Fruit fly (Drosophila melanogaster) whole organism, embryonic: Measurements from ENCODE around the gene CG11560.

ENCODE experiments used
- BEAF-32 ChIP-seq: fragments of 200-800 bp; sonication (Bioruptor generic); optimal IDR thresholded peaks from 3 replicates; lab custom pipeline; 2017; ENCODE audit warnings: missing biosample characterization, missing genetic modification characterization, mild to moderate bottlenecking, moderate library complexity, missing genetic modification reagents
- Bgb ChIP-seq: fragments of 200-800 bp; sonication (Bioruptor generic); IDR thresholded peaks from 2 replicates; pipeline ENCODE4 v1.3.6; 2022; ENCODE audit warnings: missing biosample characterization, missing genetic modification characterization; ENCODE audit not compliant: partially characterized antibody
- CG10267 ChIP-seq: fragments of 200-800 bp; sonication (Bioruptor generic); optimal IDR thresholded peaks from 2 replicates; lab custom pipeline; 2018; ENCODE audit warnings: missing biosample characterization, mild to moderate bottlenecking, missing genetic modification characterization, moderate library complexity
- CG11723 ChIP-seq: fragments of 200-800 bp; sonication (Bioruptor generic); optimal IDR thresholded peaks from 2 replicates; lab custom pipeline; 2017; ENCODE audit warnings: missing biosample characterization, mild to moderate bottlenecking, missing genetic modification characterization
- CG12104 ChIP-seq: fragments of 200-800 bp; sonication (Bioruptor generic); optimal IDR thresholded peaks from 3 replicates; lab custom pipeline; 2016; ENCODE audit warnings: missing biosample characterization, missing genetic modification characterization
- CG12391 ChIP-seq: fragments of 200-800 bp; sonication (Bioruptor generic); optimal IDR thresholded peaks from 3 replicates; lab custom pipeline; 2018; ENCODE audit warnings: missing biosample characterization, mild to moderate bottlenecking, missing genetic modification characterization, moderate library complexity
- CG12659 ChIP-seq: fragments of 200-800 bp; sonication (Bioruptor generic); optimal IDR thresholded peaks from 3 replicates; lab custom pipeline; 2017; ENCODE audit warnings: mild to moderate bottlenecking, missing biosample characterization, missing genetic modification reagents, missing genetic modification characterization
- CG14965 ChIP-seq: fragments of 200-800 bp; sonication (Bioruptor generic); optimal IDR thresholded peaks from 2 replicates; lab custom pipeline; 2016; ENCODE audit warnings: missing biosample characterization, missing genetic modification characterization, borderline replicate concordance
- CG15073 ChIP-seq: fragments of 200-800 bp; sonication (Bioruptor generic); optimal IDR thresholded peaks from 2 replicates; lab custom pipeline; 2016; ENCODE audit warnings: missing biosample characterization, missing genetic modification characterization
- CG17361 ChIP-seq: fragments of 200-800 bp; sonication (Bioruptor generic); IDR thresholded peaks from 3 replicates; pipeline ENCODE4 v1.3.6; 2022; ENCODE audit warnings: missing biosample characterization, missing genetic modification characterization
- CG17802 ChIP-seq: fragments of 200-800 bp; sonication (Bioruptor generic); optimal IDR thresholded peaks from 2 replicates; lab custom pipeline; 2018; ENCODE audit warnings: missing biosample characterization, mild to moderate bottlenecking, missing genetic modification characterization, moderate library complexity
- CG1792 ChIP-seq: fragments of 200-800 bp; sonication (Bioruptor generic); optimal IDR thresholded peaks from 2 replicates; lab custom pipeline; 2016; ENCODE audit warnings: missing biosample characterization, missing genetic modification characterization
- CG18011 ChIP-seq: fragments of 200-800 bp; sonication (Bioruptor generic); optimal IDR thresholded peaks from 2 replicates; lab custom pipeline; 2017; ENCODE audit warnings: missing biosample characterization, missing genetic modification characterization, mild to moderate bottlenecking, moderate library complexity, missing genotype
- CG2129 ChIP-seq: fragments of 200-800 bp; sonication (Bioruptor generic); IDR thresholded peaks from 2 replicates; pipeline ENCODE4 v1.3.6; 2022; ENCODE audit warnings: missing biosample characterization, missing genetic modification characterization; ENCODE audit not compliant: partially characterized antibody
- CG2889 ChIP-seq: fragments of 200-800 bp; sonication (Bioruptor generic); IDR thresholded peaks from 3 replicates; pipeline ENCODE4 v1.3.6; 2022; ENCODE audit warnings: missing biosample characterization, missing genetic modification characterization
- CG34224 ChIP-seq: fragments of 200-800 bp; sonication (Bioruptor generic); IDR thresholded peaks from 3 replicates; pipeline ENCODE4 v1.3.6; 2022; ENCODE audit warnings: missing biosample characterization, missing genetic modification characterization; ENCODE audit not compliant: partially characterized antibody
- CG43689 ChIP-seq: fragments of 200-800 bp; sonication (Bioruptor generic); IDR thresholded peaks from 2 replicates; pipeline ENCODE4 v1.3.6; 2022; ENCODE audit warnings: missing biosample characterization, missing genetic modification characterization
- CG8089 ChIP-seq: fragments of 200-800 bp; sonication (Bioruptor generic); optimal IDR thresholded peaks from 3 replicates; lab custom pipeline; 2016; ENCODE audit warnings: missing biosample characterization, missing genetic modification characterization
- Dip3 ChIP-seq: fragments of 200-800 bp; sonication (Bioruptor generic); optimal IDR thresholded peaks from 3 replicates; lab custom pipeline; 2016; ENCODE audit warnings: missing biosample characterization, missing genetic modification characterization
- Drgx ChIP-seq: fragments of 200-800 bp; sonication (Bioruptor generic); IDR thresholded peaks from 2 replicates; pipeline ENCODE4 v1.3.6; 2022; ENCODE audit warnings: missing biosample characterization, missing genetic modification characterization
- HLH3B ChIP-seq: fragments of 200-800 bp; sonication (Bioruptor generic); IDR thresholded peaks from 2 replicates; pipeline ENCODE4 v1.3.6; 2022; ENCODE audit warnings: missing biosample characterization, missing genetic modification characterization
- Hr3 ChIP-seq: fragments of 200-800 bp; sonication (Bioruptor generic); optimal IDR thresholded peaks from 3 replicates; lab custom pipeline; 2016; ENCODE audit warnings: missing biosample characterization, missing genetic modification characterization
- Myb ChIP-seq: fragments of 200-800 bp; sonication (Bioruptor generic); optimal IDR thresholded peaks from 2 replicates; lab custom pipeline; 2016; ENCODE audit warnings: missing biosample characterization, missing genetic modification characterization
- Pdp1 ChIP-seq, 2 experiments: fragments of 200-800 bp; sonication (Bioruptor generic); optimal IDR thresholded peaks; 3 replicates each; lab custom pipeline; 2016; ENCODE audit warnings: missing biosample characterization in 2 of 2, missing genetic modification characterization in 2 of 2, mild to moderate bottlenecking in 1 of 2, moderate library complexity in 1 of 2
- Scr ChIP-seq: fragments of 200-800 bp; sonication (Bioruptor generic); IDR thresholded peaks from 2 replicates; pipeline ENCODE4 v1.3.6; 2022; ENCODE audit warnings: missing biosample characterization, missing genetic modification characterization; ENCODE audit not compliant: partially characterized antibody
- Sry-β ChIP-seq: fragments of 200-800 bp; sonication (Bioruptor generic); optimal IDR thresholded peaks from 2 replicates; lab custom pipeline; 2018; ENCODE audit warnings: missing biosample characterization, mild to moderate bottlenecking, missing genetic modification characterization, moderate library complexity
- Stat92E ChIP-seq, 3 experiments: fragments of >200 bp in 2 of 3; fragments of 200-800 bp in 1 of 3; sonication (Bioruptor generic) in 1 of 3; optimal IDR thresholded peaks; 2 replicates each; lab custom pipeline; 2017 to 2019; ENCODE audit warnings: missing biosample characterization in 3 of 3, missing genetic modification characterization in 3 of 3, mild to moderate bottlenecking in 1 of 3, moderate library complexity in 1 of 3
- Xbp1 ChIP-seq: fragments of 200-800 bp; sonication (Bioruptor generic); optimal IDR thresholded peaks from 3 replicates; lab custom pipeline; 2016; ENCODE audit warnings: missing biosample characterization, mild to moderate bottlenecking, missing genetic modification characterization
- ato ChIP-seq: fragments of 200-800 bp; sonication (Bioruptor generic); IDR thresholded peaks from 2 replicates; pipeline ENCODE4 v1.3.6; 2022; ENCODE audit warnings: missing biosample characterization, missing genetic modification characterization; ENCODE audit not compliant: partially characterized antibody
- caup ChIP-seq: fragments of 200-800 bp; sonication (Bioruptor generic); optimal IDR thresholded peaks from 3 replicates; lab custom pipeline; 2017; ENCODE audit warnings: missing biosample characterization, mild to moderate bottlenecking, missing genetic modification characterization, moderate library complexity; ENCODE audit not compliant: severe bottlenecking
- ci ChIP-seq: fragments of 200-800 bp; sonication (Bioruptor generic); IDR thresholded peaks from 3 replicates; pipeline ENCODE4 v1.3.6; 2022; ENCODE audit warnings: missing biosample characterization, missing genetic modification characterization
- crp ChIP-seq, 2 experiments: fragments of 200-800 bp; sonication (Bioruptor generic); optimal IDR thresholded peaks; 2 replicates in 1 of 2; 3 replicates in 1 of 2; lab custom pipeline; 2017; ENCODE audit warnings: missing biosample characterization in 2 of 2, missing genetic modification characterization in 2 of 2, mild to moderate bottlenecking in 1 of 2, moderate library complexity in 1 of 2
- dm ChIP-seq: fragments of 200-800 bp; sonication (Bioruptor generic); optimal IDR thresholded peaks from 3 replicates; lab custom pipeline; 2016; ENCODE audit warnings: missing biosample characterization, missing genetic modification characterization
- emc ChIP-seq: fragments of 200-800 bp; sonication (Bioruptor generic); optimal IDR thresholded peaks from 2 replicates; lab custom pipeline; 2016; ENCODE audit warnings: missing biosample characterization, missing genetic modification characterization
- exex ChIP-seq: fragments of 200-800 bp; sonication (Bioruptor generic); optimal IDR thresholded peaks from 4 replicates; lab custom pipeline; 2018; ENCODE audit warnings: missing biosample characterization, mild to moderate bottlenecking, missing genetic modification characterization, moderate library complexity
- gcm ChIP-seq: fragments of 200-800 bp; sonication (Bioruptor generic); optimal IDR thresholded peaks from 2 replicates; lab custom pipeline; 2019; ENCODE audit warnings: missing biosample characterization, mild to moderate bottlenecking, missing genetic modification characterization, moderate library complexity
- gem ChIP-seq: fragments of 200-800 bp; sonication (Bioruptor generic); optimal IDR thresholded peaks from 2 replicates; lab custom pipeline; 2019; ENCODE audit warnings: missing biosample characterization, mild to moderate bottlenecking, missing genetic modification characterization, moderate library complexity
- ken ChIP-seq: fragments of 200-800 bp; sonication (Bioruptor generic); IDR thresholded peaks from 3 replicates; pipeline ENCODE4 v1.3.6; 2022; ENCODE audit warnings: missing biosample characterization, missing genetic modification characterization
- mld ChIP-seq: fragments of 200-800 bp; sonication (Bioruptor generic); IDR thresholded peaks from 3 replicates; pipeline ENCODE4 v1.3.6; 2022; ENCODE audit warnings: missing biosample characterization, missing genetic modification characterization; ENCODE audit not compliant: partially characterized antibody
- otp ChIP-seq: fragments of 200-800 bp; sonication (Bioruptor generic); IDR thresholded peaks from 3 replicates; pipeline ENCODE4, ENCODE4 v1.3.6; 2022; ENCODE audit warnings: missing biosample characterization, missing genetic modification characterization
- pros ChIP-seq: fragments of 200-800 bp; sonication (Bioruptor generic); optimal IDR thresholded peaks from 3 replicates; lab custom pipeline; 2019; ENCODE audit warnings: missing biosample characterization, mild to moderate bottlenecking, missing genetic modification characterization, moderate library complexity
- ranshi ChIP-seq: fragments of 200-800 bp; sonication (Bioruptor generic); IDR thresholded peaks from 2 replicates; pipeline ENCODE4 v1.3.6; 2022; ENCODE audit warnings: missing biosample characterization, missing genetic modification characterization
- repo ChIP-seq: fragments of 200-800 bp; sonication (Bioruptor generic); optimal IDR thresholded peaks from 2 replicates; lab custom pipeline; 2016; ENCODE audit warnings: missing biosample characterization, missing genetic modification characterization
- ssp ChIP-seq: fragments of 200-800 bp; sonication (Bioruptor generic); IDR thresholded peaks from 2 replicates; pipeline ENCODE4 v1.3.6; 2022; ENCODE audit warnings: missing biosample characterization, missing genetic modification characterization
- tgo ChIP-seq: fragments of 200-800 bp; sonication (Bioruptor generic); IDR thresholded peaks from 3 replicates; pipeline ENCODE4 v1.3.6; 2022; ENCODE audit warnings: missing biosample characterization, missing genetic modification characterization
- tll ChIP-seq, 2 experiments: fragments of 200-800 bp in 1 of 2; fragments of >200 bp in 1 of 2; sonication (Bioruptor generic) in 1 of 2; optimal IDR thresholded peaks; 2 replicates each; lab custom pipeline; 2017 to 2019; ENCODE audit warnings: missing biosample characterization in 2 of 2, missing genetic modification characterization in 2 of 2, mild to moderate bottlenecking in 1 of 2, moderate library complexity in 1 of 2
- ttk ChIP-seq: fragments of 200-800 bp; sonication (Bioruptor generic); IDR thresholded peaks from 2 replicates; pipeline ENCODE4 v2.1.2; 2022; ENCODE audit warnings: missing biosample characterization, missing genetic modification characterization
- wek ChIP-seq: fragments of 200-800 bp; sonication (Bioruptor generic); optimal IDR thresholded peaks from 3 replicates; lab custom pipeline; 2018; ENCODE audit warnings: missing biosample characterization, mild to moderate bottlenecking, missing genetic modification characterization, moderate library complexity

The CG11560 gene

dm6 chr3L:12139232-12139698, 19.4 kb downstream of the CG11560 start (continued):
- peak; percentile 61 for TF ChIP-seq Drgx (GFP tag; lab: Robert Waterston, UW)
- TF ChIP-seq ranshi (GFP tag; lab: Robert Waterston, UW) = no peak
- TF ChIP-seq mld (GFP tag; lab: Robert Waterston, UW) = 0 out of 3 replicates have a peak, but pooled peaks have one; percentile 7
- no peak for TF ChIP-seq CG17802 (tag; lab: Kevin White, UChicago)
- TF ChIP-seq otp (GFP tag; lab: Robert Waterston, UW) = no peak
- TF ChIP-seq pros (GFP tag; lab: Kevin White, UChicago) = no peak
- TF ChIP-seq CG18011 (GFP tag; lab: Kevin White, UChicago) = no peak
- TF ChIP-seq dm = no peak
- TF ChIP-seq caup (GFP tag; lab: Kevin White, UChicago) = peak; percentile 2
- no peak for TF ChIP-seq CG2889 (GFP tag; lab: Robert Waterston, UW)
- no peak for TF ChIP-seq CG43689
- TF ChIP-seq CG1792 (GFP tag; lab: Kevin White, UChicago) = no peak
- peak; percentile 27 for TF ChIP-seq CG12391 (tag; lab: Kevin White, UChicago)
- TF ChIP-seq CG14965 (GFP tag; lab: Kevin White, UChicago) = no peak
- peak; percentile 75 for TF ChIP-seq gem (tag; lab: Kevin White, UChicago)
- no peak for TF ChIP-seq emc
- TF ChIP-seq Hr3 (GFP tag; lab: Kevin White, UChicago) = peak; percentile 16
- TF ChIP-seq CG2129 = no peak
- TF ChIP-seq CG8089 (GFP tag; lab: Kevin White, UChicago) = peak; percentile 8
- TF ChIP-seq Pdp1 (GFP tag; optimal IDR thresholded peaks at IDR 0.05; lab: Kevin White, UChicago) = peak; percentile 38 to 40
- TF ChIP-seq wek (GFP tag; lab: Kevin White, UChicago) = no peak
- peak; percentile 23 for TF ChIP-seq CG10267 (tag; lab: Kevin White, UChicago)
- TF ChIP-seq exex (tag; lab: Kevin White, UChicago) = peak; percentile 25
- peak; percentile 98 for TF ChIP-seq CG15073 (GFP tag; lab: Kevin White, UChicago)
- TF ChIP-seq ci (GFP tag; lab: Robert Waterston, UW) = 0 out of 3 replicates have a peak, but pooled peaks have one; percentile 42
- no peak; the same call in 2 of the 3 replicates for TF ChIP-seq ken (GFP tag; lab: Robert Waterston, UW)
- TF ChIP-seq gcm (GFP tag; lab: Kevin White, UChicago) = no peak
- TF ChIP-seq CG11723 (GFP tag; lab: Kevin White, UChicago) = peak; percentile 20
- TF ChIP-seq ato (GFP tag; lab: Robert Waterston, UW) = no peak
- TF ChIP-seq CG34224 (GFP tag; lab: Robert Waterston, UW) = no peak
- TF ChIP-seq Dip3 (GFP tag; lab: Kevin White, UChicago) = peak; percentile 29
- peak; percentile 38 for TF ChIP-seq CG12659 (GFP tag; lab: Kevin White, UChicago)
- TF ChIP-seq Sry-β = no peak
- peak; percentile 50; the same call in 2 of the 3 replicates for TF ChIP-seq tgo (GFP tag; lab: Robert Waterston, UW)
- TF ChIP-seq Xbp1 = peak; percentile 60
- no peak for TF ChIP-seq BEAF-32 (GFP tag; lab: Kevin White, UChicago)
- no peak for TF ChIP-seq Scr (GFP tag; lab: Robert Waterston, UW)
- peak; percentile 55; the same call in 2 of the 3 replicates for TF ChIP-seq CG17361 (GFP tag; lab: Robert Waterston, UW)
- no peak for TF ChIP-seq crp (GFP tag; optimal IDR thresholded peaks at IDR 0.05; lab: Kevin White, UChicago)
- peak; percentile 45; the same call in 1 of the 2 replicates for TF ChIP-seq ssp
- no peak for TF ChIP-seq tll (GFP tag; optimal IDR thresholded peaks at IDR 0.05; lab: Kevin White, UChicago)
- no peak for TF ChIP-seq Stat92E (GFP tag; optimal IDR thresholded peaks at IDR 0.05; lab: Kevin White, UChicago)
- peak; percentile 57 for TF ChIP-seq Myb (GFP tag; lab: Kevin White, UChicago)
- 0 out of 2 replicates have a peak, but pooled peaks have one; percentile 44 for TF ChIP-seq ttk (GFP tag; lab: Robert Waterston, UW)
- TF ChIP-seq HLH3B = no peak
- peak; percentile 11 for TF ChIP-seq CG12104
- TF ChIP-seq Bgb (GFP tag; lab: Robert Waterston, UW) = no peak
- no peak for TF ChIP-seq repo (GFP tag; lab: Kevin White, UChicago)
